Fruit fly (Drosophila melanogaster) Kc167 (cell line): ENCODE data around the gene indra.
A peak's percentile ranks its signal among the peaks of the same experiment; 100 is the strongest.

Source experiments
- Sin3A ChIP-seq: fragments of >200 bp; optimal IDR thresholded peaks from 2 replicates; lab custom pipeline; 2018; ENCODE audit warnings: missing external identifiers
- h ChIP-seq: fragments of >200 bp; optimal IDR thresholded peaks from 3 replicates; lab custom pipeline; 2018; ENCODE audit warnings: missing external identifiers
- psq ChIP-seq: fragments of >200 bp; optimal IDR thresholded peaks from 2 replicates; lab custom pipeline; 2017; ENCODE audit warnings: missing external identifiers

dm6 chr3L:1350924-1351215, 8.7 kb upstream of the indra start, which contains the start of gene CG9166:
- no peak for TF ChIP-seq h (lab: Kevin White, UChicago)
- TF ChIP-seq Sin3A (lab: Kevin White, UChicago) = no peak
- peak; percentile 31 for TF ChIP-seq psq (lab: Kevin White, UChicago)
